Fruit fly (Drosophila melanogaster): ENCODE results near the gene Gug.
A peak's percentile ranks its signal among the peaks of the same experiment; 100 is the strongest.

The Gug gene

dm6 chr3L:8445027-8445426, 4.7 kb upstream of the Gug start:
- TF ChIP-seq H2.0 (GFP tag; IDR thresholded peaks at IDR 0.05): peak; percentile 55
- TF ChIP-seq CG2712 (tag; optimal IDR thresholded peaks at IDR 0.05): peak; percentile 82
- TF ChIP-seq CG8478 (optimal IDR thresholded peaks at IDR 0.05): no peak
- peak; percentile 11 for TF ChIP-seq CG7556 (GFP tag; optimal IDR thresholded peaks at IDR 0.05)
- TF ChIP-seq CG11695 (GFP tag; IDR thresholded peaks at IDR 0.05): peak; percentile 71
- no peak for TF ChIP-seq CG15601 (tag; optimal IDR thresholded peaks at IDR 0.05)
- TF ChIP-seq CG4404 (GFP tag; IDR thresholded peaks at IDR 0.05): peak; percentile 42; the same call in 1 of the 2 replicates
- peak; percentile 30 for TF ChIP-seq kah (GFP tag; optimal IDR thresholded peaks at IDR 0.05)
- TF ChIP-seq CG7786 (GFP tag; optimal IDR thresholded peaks at IDR 0.05): no peak
- 0 out of 2 replicates have a peak, but pooled peaks have one; percentile 8 for TF ChIP-seq CG3847 (GFP tag; IDR thresholded peaks at IDR 0.05)
- TF ChIP-seq Deaf1 (tag; optimal IDR thresholded peaks at IDR 0.05): peak; percentile 33
- peak; percentile 66 for TF ChIP-seq row (GFP tag; IDR thresholded peaks at IDR 0.05)
- TF ChIP-seq sim (GFP tag; IDR thresholded peaks at IDR 0.05): peak; percentile 67; the same call in 1 of the 2 replicates
- peak; percentile 8 for TF ChIP-seq Ssrp (tag; optimal IDR thresholded peaks at IDR 0.05)
- TF ChIP-seq kay (GFP tag; optimal IDR thresholded peaks at IDR 0.05): no peak
- TF ChIP-seq Drgx (GFP tag; IDR thresholded peaks at IDR 0.05): peak; percentile 33; the same call in 1 of the 2 replicates
- TF ChIP-seq chm (GFP tag; IDR thresholded peaks at IDR 0.05): 0 out of 2 replicates have a peak, but pooled peaks have one; percentile 30
- TF ChIP-seq nau (GFP tag; optimal IDR thresholded peaks at IDR 0.05): peak; percentile 15
- peak; percentile 47 for TF ChIP-seq tin (GFP tag; optimal IDR thresholded peaks at IDR 0.05)
- TF ChIP-seq BtbVII (GFP tag; optimal IDR thresholded peaks at IDR 0.05): no peak
- TF ChIP-seq ham (GFP tag; IDR thresholded peaks at IDR 0.05): no peak
- 0 out of 2 replicates have a peak, but pooled peaks have one; percentile 28 for TF ChIP-seq Ada2b (GFP tag; IDR thresholded peaks at IDR 0.05)
- peak; percentile 27 for TF ChIP-seq unpg (GFP tag; optimal IDR thresholded peaks at IDR 0.05)
- peak; percentile 20 for TF ChIP-seq CoRest (tag; optimal IDR thresholded peaks at IDR 0.05)
- peak; percentile 30 for TF ChIP-seq CG3281 (GFP tag; optimal IDR thresholded peaks at IDR 0.05)
- no peak for TF ChIP-seq NfI (GFP tag; optimal IDR thresholded peaks at IDR 0.05)
- peak; percentile 56 for TF ChIP-seq Nf-YC (tag; optimal IDR thresholded peaks at IDR 0.05)
- no peak for TF ChIP-seq pros (GFP tag; optimal IDR thresholded peaks at IDR 0.05)
- TF ChIP-seq Spps (tag; optimal IDR thresholded peaks at IDR 0.05): peak; percentile 53
- no peak for TF ChIP-seq pzg (GFP tag; optimal IDR thresholded peaks at IDR 0.05)
- peak; percentile 74 for TF ChIP-seq CG10979 (tag; optimal IDR thresholded peaks at IDR 0.05)
- peak; percentile 69 for TF ChIP-seq CG14710 (tag; optimal IDR thresholded peaks at IDR 0.05)
- peak; percentile 49; the same call in 1 of the 2 replicates for TF ChIP-seq CG14014 (GFP tag; IDR thresholded peaks at IDR 0.05)
- TF ChIP-seq prd (optimal IDR thresholded peaks at IDR 0.05): no peak
- peak; percentile 57; the same call in 1 of the 3 replicates for TF ChIP-seq prd (GFP tag; IDR thresholded peaks at IDR 0.05)
- TF ChIP-seq tgo (GFP tag; IDR thresholded peaks at IDR 0.05): peak; percentile 56
- TF ChIP-seq croc (GFP tag; conservative IDR thresholded peaks at IDR 0.05): peak; percentile 42; the same call in 2 of the 3 replicates
- peak; percentile 29; the same call in 1 of the 2 replicates for TF ChIP-seq CG9215 (GFP tag; IDR thresholded peaks at IDR 0.05)
- no peak for TF ChIP-seq CG30431 (GFP tag; optimal IDR thresholded peaks at IDR 0.05)
- peak; percentile 33 for TF ChIP-seq CG10267 (tag; optimal IDR thresholded peaks at IDR 0.05)
- TF ChIP-seq Hsf (GFP tag; optimal IDR thresholded peaks at IDR 0.05): no peak
- peak; percentile 50 for TF ChIP-seq lmd (GFP tag; IDR thresholded peaks at IDR 0.05)
- no peak for TF ChIP-seq sob (GFP tag; IDR thresholded peaks at IDR 0.05)
- TF ChIP-seq D (optimal IDR thresholded peaks at IDR 0.05): no peak
- peak; percentile 49 for TF ChIP-seq D (GFP tag; optimal IDR thresholded peaks at IDR 0.05)
- TF ChIP-seq CG10654 (GFP tag; optimal IDR thresholded peaks at IDR 0.05): peak; percentile 36
- TF ChIP-seq lov (optimal IDR thresholded peaks at IDR 0.05): no peak
- TF ChIP-seq lov (GFP tag; IDR thresholded peaks at IDR 0.05): 0 out of 3 replicates have a peak, but pooled peaks have one; percentile 24
- TF ChIP-seq Meics (GFP tag; optimal IDR thresholded peaks at IDR 0.05): peak; percentile 62
- TF ChIP-seq gem (tag; optimal IDR thresholded peaks at IDR 0.05): peak; percentile 53
- TF ChIP-seq CG2199 (GFP tag; IDR thresholded peaks at IDR 0.05): peak; percentile 58; the same call in 1 of the 3 replicates
- peak in 1 of 2 experiments; percentile 8 for TF ChIP-seq bsh (GFP tag; optimal IDR thresholded peaks at IDR 0.05)

Measured in whole organism, embryonic.